Fruit fly (Drosophila melanogaster): ENCODE results near the gene ninaE.
A peak's percentile ranks its signal among the peaks of the same experiment; 100 is the strongest.

Gene ninaE

dm6 chr3R:19838925-19839601 is 48.9 kb downstream of the ninaE start:
- TF ChIP-seq CG8301 (tag; optimal IDR thresholded peaks at IDR 0.05): no peak
- no peak for TF ChIP-seq CG8159 (tag; optimal IDR thresholded peaks at IDR 0.05)
- TF ChIP-seq Snoo (tag; optimal IDR thresholded peaks at IDR 0.05): no peak
- no peak for TF ChIP-seq D1 (tag; optimal IDR thresholded peaks at IDR 0.05)
- TF ChIP-seq CG34367 (tag; optimal IDR thresholded peaks at IDR 0.05): no peak

- TF ChIP-seq CG32121 (GFP tag; IDR thresholded peaks at IDR 0.05) (peak; percentile 75), EcR (GFP tag; optimal IDR thresholded peaks at IDR 0.05) (no peak), Ets98B (GFP tag; IDR thresholded peaks at IDR 0.05) (peak; percentile 75), fd96Ca (GFP tag; IDR thresholded peaks at IDR 0.05) (no peak; the same call in 2 of the 3 replicates), CG12605 (GFP tag; IDR thresholded peaks at IDR 0.05) (peak; percentile 80), CG9948 (tag; optimal IDR thresholded peaks at IDR 0.05) (no peak), Pif1A (GFP tag; optimal IDR thresholded peaks at IDR 0.05) (peak; percentile 56), rn (GFP tag; IDR thresholded peaks at IDR 0.05) (no peak), CG8159 (tag; optimal IDR thresholded peaks at IDR 0.05) (no peak), Snoo (tag; optimal IDR thresholded peaks at IDR 0.05) (peak; percentile 13), CG14655 (GFP tag; optimal IDR thresholded peaks at IDR 0.05) (peak; percentile 36), CG10348 (GFP tag; IDR thresholded peaks at IDR 0.05) (no peak), CG34367 (tag; optimal IDR thresholded peaks at IDR 0.05) (peak; percentile 18), CG8301 (tag; optimal IDR thresholded peaks at IDR 0.05) (peak; percentile 28), Pif1B (GFP tag; optimal IDR thresholded peaks at IDR 0.05) (peak; percentile 67), CG15710 (tag; optimal IDR thresholded peaks at IDR 0.05) (no peak), CG4496 (GFP tag; IDR thresholded peaks at IDR 0.05) (peak; percentile 84)
Measured at dm6 chr3R:19836687-19837086, 51.3 kb downstream of the ninaE start, which contains the start of gene bnl. TSS of gene bnl (minus strand) at chr3R:19836817.

All from whole organism, pupa.